Fruit fly (Drosophila melanogaster) S2 (cell line): ENCODE data around the gene Gug.

Experiments
- CG8478 ChIP-seq: fragments of >200 bp; optimal IDR thresholded peaks from 2 replicates; lab custom pipeline; 2018
- CTCF ChIP-seq, 2 experiments: fragments of >200 bp; optimal IDR thresholded peaks; 2 replicates each; lab custom pipeline; 2018

DNA sequence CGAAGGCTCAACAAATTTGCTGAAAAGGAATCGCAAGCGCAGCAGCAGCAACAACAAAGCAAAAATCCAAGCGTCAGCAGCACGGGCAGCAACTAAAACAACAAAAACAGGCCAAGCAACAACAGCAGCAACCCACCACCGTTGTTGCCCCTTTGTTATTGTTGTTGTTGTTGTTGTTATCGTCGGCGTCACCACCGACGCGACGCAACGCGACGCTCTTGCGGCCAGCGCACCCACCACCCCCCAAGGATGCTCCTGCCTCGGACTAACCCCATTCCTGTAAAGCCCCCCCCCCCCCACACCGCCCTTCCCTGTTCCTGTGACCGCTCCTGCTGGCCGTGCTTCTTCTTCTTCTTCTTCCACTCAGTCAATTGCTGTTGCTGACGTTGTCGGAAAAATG, 1.0 kb downstream of the Gug start:
- TF ChIP-seq CG8478 (lab: Kevin White, UChicago) (no peak), CTCF (optimal IDR thresholded peaks at IDR 0.05; lab: Kevin White, UChicago) (no peak)
